Worm (Caenorhabditis elegans): ENCODE data around the gene B0524.2.

- TF ChIP-seq F37B4.10 (GFP tag; IDR thresholded peaks at IDR 0.05) = no peak
- TF ChIP-seq hrde-1 (tag; optimal IDR thresholded peaks at IDR 0.05; ENCODE audit: borderline replicate concordance) = peak; percentile 86
- TF ChIP-seq snpc-4 (GFP tag; optimal IDR thresholded peaks at IDR 0.05) = peak; percentile 70
- TF ChIP-seq snpc-4 (tag; optimal IDR thresholded peaks at IDR 0.05) = peak; percentile 34 to 81 (median 64)
- no peak for TF ChIP-seq aptf-3 (GFP tag; IDR thresholded peaks at IDR 0.05)
- peak; percentile 94; the same call in 1 of the 2 replicates for TF ChIP-seq cebp-2 (GFP tag; IDR thresholded peaks at IDR 0.05)
- no peak for TF ChIP-seq nhr-120 (GFP tag; IDR thresholded peaks at IDR 0.05)
- 0 out of 2 replicates have a peak, but pooled peaks have one; percentile 85 for TF ChIP-seq nfya-2 (GFP tag; IDR thresholded peaks at IDR 0.05)
- no peak for TF ChIP-seq sea-2 (GFP tag; IDR thresholded peaks at IDR 0.05)
- peak; percentile 88 for TF ChIP-seq lin-26 (GFP tag; IDR thresholded peaks at IDR 0.05)
- TF ChIP-seq madf-8 (GFP tag; conservative IDR thresholded peaks at IDR 0.05) = peak; percentile 73
- TF ChIP-seq repo-1 (tag; optimal IDR thresholded peaks at IDR 0.05) = peak; percentile 96
- TF ChIP-seq Y95B8A.8 (GFP tag; IDR thresholded peaks at IDR 0.05) = peak; percentile 82; the same call in 1 of the 2 replicates
- peak; percentile 65; the same call in 1 of the 2 replicates for TF ChIP-seq let-526 (GFP tag; IDR thresholded peaks at IDR 0.05)
Measured at ce11 chrIII:1859532-1859931, 34.3 kb upstream of the B0524.2 start, which contains the start of gene ddp-1.
